Fruit fly (Drosophila melanogaster): ENCODE measurements around the gene Ice2.

DNA sequence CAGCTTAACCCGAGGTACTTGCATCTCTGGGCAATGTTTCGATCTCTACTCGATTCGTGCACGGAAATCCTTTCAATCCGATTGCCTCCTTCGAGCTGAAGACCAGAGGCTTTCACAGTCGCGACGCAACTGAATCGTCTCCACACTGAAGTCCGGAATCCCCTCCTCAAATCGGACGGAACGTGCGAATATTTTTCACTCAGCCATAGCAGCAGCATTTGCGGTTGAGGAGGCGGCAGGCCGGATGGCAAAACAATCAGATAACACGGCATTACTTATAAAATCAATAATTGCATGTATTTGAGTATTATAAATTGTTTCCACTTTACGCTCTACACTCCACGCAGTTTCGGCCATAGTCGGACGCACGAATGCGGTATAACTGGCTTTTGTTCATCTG, 38.1 kb downstream of the Ice2 start, which contains the start of gene Snmp1:
- TF ChIP-seq CG8478 (optimal IDR thresholded peaks at IDR 0.05) (no peak), CTCF (optimal IDR thresholded peaks at IDR 0.05) (no peak)

Data from S2 (cell line).